Worm (Caenorhabditis elegans): ENCODE results near the gene hex-1.

- no peak for TF ChIP-seq hlh-17 (GFP tag; optimal IDR thresholded peaks at IDR 0.05; ENCODE audit: borderline replicate concordance)
- TF ChIP-seq Y116A8C.19 (tag; optimal IDR thresholded peaks at IDR 0.05; ENCODE audit: borderline replicate concordance): no peak
- TF ChIP-seq nhr-19 (GFP tag; conservative IDR thresholded peaks at IDR 0.05): no peak
- no peak for TF ChIP-seq alr-1 (tag; optimal IDR thresholded peaks at IDR 0.05; ENCODE audit: borderline replicate concordance)
- no peak for TF ChIP-seq lin-13 (GFP tag; optimal IDR thresholded peaks at IDR 0.05)
- TF ChIP-seq zag-1 (tag; optimal IDR thresholded peaks at IDR 0.05): no peak
- no peak for TF ChIP-seq unc-130 (tag; optimal IDR thresholded peaks at IDR 0.05)
- no peak for TF ChIP-seq nhr-11 (tag; optimal IDR thresholded peaks at IDR 0.05)
- TF ChIP-seq lin-39 (tag; optimal IDR thresholded peaks at IDR 0.05): no peak
- no peak for TF ChIP-seq ces-1 (GFP tag; optimal IDR thresholded peaks at IDR 0.05)
- TF ChIP-seq aly-2 (tag; optimal IDR thresholded peaks at IDR 0.05): no peak
- TF ChIP-seq snpc-4 (tag; optimal IDR thresholded peaks at IDR 0.05): no peak
- TF ChIP-seq lin-14 (GFP tag; optimal IDR thresholded peaks at IDR 0.05): no peak
- TF ChIP-seq jun-1 (tag; optimal IDR thresholded peaks at IDR 0.05): no peak
Measured at ce11 chrX:2197444-2197843, 23.5 kb upstream of the hex-1 start.
